Fruit fly (Drosophila melanogaster) whole organism, prepupa: ENCODE results near the gene mei-218.

Source experiments
- CG10631 ChIP-seq: fragments of 200-800 bp; sonication (Bioruptor generic); optimal IDR thresholded peaks from 2 replicates; lab custom pipeline; 2016; ENCODE audit warnings: missing biosample characterization, missing genetic modification characterization
- CG11294 ChIP-seq: fragments of 200-800 bp; sonication (Bioruptor generic); IDR thresholded peaks from 2 replicates; pipeline ENCODE4 v1.3.6; 2022; ENCODE audit warnings: missing biosample characterization, missing genetic modification characterization
- CG11762 ChIP-seq: fragments of 200-800 bp; sonication (Bioruptor generic); optimal IDR thresholded peaks from 3 replicates; lab custom pipeline; 2016; ENCODE audit warnings: missing biosample characterization, missing genetic modification characterization; ENCODE audit not compliant: insufficient read depth
- CG11902 ChIP-seq: fragments of 200-800 bp; sonication (Bioruptor generic); optimal IDR thresholded peaks from 3 replicates; lab custom pipeline; 2016; ENCODE audit warnings: missing biosample characterization, missing genetic modification characterization
- CG1621 ChIP-seq: fragments of 200-800 bp; sonication (Bioruptor generic); optimal IDR thresholded peaks from 3 replicates; lab custom pipeline; 2018; ENCODE audit warnings: missing biosample characterization, mild to moderate bottlenecking, missing genetic modification characterization
- CG16779 ChIP-seq: fragments of 200-800 bp; sonication (Bioruptor generic); optimal IDR thresholded peaks from 3 replicates; lab custom pipeline; 2017; ENCODE audit warnings: missing biosample characterization, mild to moderate bottlenecking, missing genetic modification characterization
- CG3032 ChIP-seq: fragments of 200-800 bp; optimal IDR thresholded peaks from 2 replicates; lab custom pipeline; 2019; ENCODE audit warnings: missing biosample characterization, mild to moderate bottlenecking, missing genetic modification characterization, moderate library complexity
- CG31627 ChIP-seq: fragments of 200-800 bp; sonication (Bioruptor generic); optimal IDR thresholded peaks from 3 replicates; lab custom pipeline; 2016; ENCODE audit warnings: missing biosample characterization, missing genetic modification characterization
- CG34406 ChIP-seq: fragments of 200-800 bp; sonication (Bioruptor generic); optimal IDR thresholded peaks from 3 replicates; lab custom pipeline; 2016; ENCODE audit warnings: missing biosample characterization, missing genetic modification characterization
- CG3919 ChIP-seq: fragments of 200-800 bp; sonication (Bioruptor generic); optimal IDR thresholded peaks from 3 replicates; lab custom pipeline; 2016; ENCODE audit warnings: missing biosample characterization, missing genetic modification characterization
- CG6163 ChIP-seq: fragments of 200-800 bp; sonication (Bioruptor generic); IDR thresholded peaks from 3 replicates; pipeline ENCODE4 v1.3.6; 2022; ENCODE audit warnings: missing biosample characterization, missing genetic modification characterization
- CG6276 ChIP-seq: fragments of 200-800 bp; sonication (Bioruptor generic); optimal IDR thresholded peaks from 2 replicates; lab custom pipeline; 2017; ENCODE audit warnings: missing biosample characterization, mild to moderate bottlenecking, missing genetic modification characterization
- CG6792 ChIP-seq: fragments of 200-800 bp; sonication (Bioruptor generic); optimal IDR thresholded peaks from 3 replicates; lab custom pipeline; 2016; ENCODE audit warnings: missing biosample characterization, missing genetic modification characterization
- CG6808 ChIP-seq: fragments of 200-800 bp; sonication (Bioruptor generic); optimal IDR thresholded peaks from 3 replicates; lab custom pipeline; 2017; ENCODE audit warnings: missing biosample characterization, missing genetic modification characterization, mild to moderate bottlenecking, moderate library complexity, missing genetic modification reagents
- CG8119 ChIP-seq: fragments of 200-800 bp; sonication (Bioruptor generic); IDR thresholded peaks from 3 replicates; pipeline ENCODE4 v1.3.6; 2022; ENCODE audit warnings: missing biosample characterization, missing genetic modification characterization
- CG8319 ChIP-seq: fragments of 200-800 bp; sonication (Bioruptor generic); optimal IDR thresholded peaks from 3 replicates; lab custom pipeline; 2016; ENCODE audit warnings: missing biosample characterization, missing genetic modification characterization
- CG8632 ChIP-seq: fragments of 200-800 bp; sonication (Bioruptor generic); optimal IDR thresholded peaks from 3 replicates; lab custom pipeline; 2016; ENCODE audit warnings: missing biosample characterization, missing genetic modification characterization
- CG9139 ChIP-seq: fragments of 200-800 bp; sonication (Bioruptor generic); optimal IDR thresholded peaks from 3 replicates; lab custom pipeline; 2017; ENCODE audit warnings: missing biosample characterization, mild to moderate bottlenecking, missing genetic modification characterization
- Eip75B ChIP-seq: fragments of 200-800 bp; sonication (Bioruptor generic); optimal IDR thresholded peaks from 3 replicates; lab custom pipeline; 2016; ENCODE audit warnings: missing biosample characterization, missing genetic modification characterization
- Eip78C ChIP-seq: fragments of 200-800 bp; sonication (Bioruptor generic); peaks from one replicate; lab custom pipeline; 2016; ENCODE audit warnings: missing biosample characterization, missing genetic modification characterization
- Ets21C ChIP-seq: fragments of 200-800 bp; sonication (Bioruptor generic); optimal IDR thresholded peaks from 3 replicates; lab custom pipeline; 2016; ENCODE audit warnings: missing biosample characterization, missing genetic modification characterization
- Ets96B ChIP-seq: fragments of 200-800 bp; optimal IDR thresholded peaks from 2 replicates; lab custom pipeline; 2019; ENCODE audit warnings: missing biosample characterization, mild to moderate bottlenecking, missing genetic modification characterization, moderate library complexity
- Gug ChIP-seq: fragments of 200-800 bp; sonication (Bioruptor generic); IDR thresholded peaks from 2 replicates; pipeline ENCODE4 v1.3.6; 2022; ENCODE audit warnings: missing biosample characterization, missing genetic modification characterization
- Hr38 ChIP-seq: sonication (Bioruptor generic); optimal IDR thresholded peaks from 2 replicates; lab custom pipeline; 2016; ENCODE audit warnings: missing biosample characterization, missing genetic modification characterization
- Hr39 ChIP-seq: fragments of 200-800 bp; sonication (Bioruptor generic); optimal IDR thresholded peaks from 2 replicates; lab custom pipeline; 2016; ENCODE audit warnings: missing biosample characterization, missing genetic modification characterization
- Hr4 ChIP-seq: fragments of 200-800 bp; sonication (Bioruptor generic); optimal IDR thresholded peaks from 3 replicates; lab custom pipeline; 2016; ENCODE audit warnings: missing biosample characterization, missing genetic modification characterization
- Lpt ChIP-seq: fragments of 200-800 bp; sonication (Bioruptor generic); optimal IDR thresholded peaks from 3 replicates; lab custom pipeline; 2016; ENCODE audit warnings: missing biosample characterization, missing genetic modification characterization
- Met ChIP-seq: fragments of 200-800 bp; sonication (Bioruptor generic); optimal IDR thresholded peaks from 3 replicates; lab custom pipeline; 2016; ENCODE audit warnings: missing biosample characterization, missing genetic modification characterization
- Smox ChIP-seq: fragments of 200-800 bp; sonication (Bioruptor generic); optimal IDR thresholded peaks from 3 replicates; lab custom pipeline; 2016; ENCODE audit warnings: missing biosample characterization, missing genetic modification characterization
- Sox102F ChIP-seq: fragments of 200-800 bp; sonication (Bioruptor generic); optimal IDR thresholded peaks from 2 replicates; lab custom pipeline; 2016; ENCODE audit warnings: missing biosample characterization, mild to moderate bottlenecking, missing genetic modification characterization
- Sox15 ChIP-seq: fragments of 200-800 bp; sonication (Bioruptor generic); optimal IDR thresholded peaks from 3 replicates; lab custom pipeline; 2016; ENCODE audit warnings: missing biosample characterization, missing genetic modification characterization
- achi ChIP-seq: fragments of 200-800 bp; sonication (Bioruptor generic); optimal IDR thresholded peaks from 3 replicates; lab custom pipeline; 2016; ENCODE audit warnings: missing biosample characterization, missing genetic modification characterization
- acj6 ChIP-seq: fragments of 200-800 bp; sonication (Bioruptor generic); optimal IDR thresholded peaks from 3 replicates; lab custom pipeline; 2016; ENCODE audit warnings: missing biosample characterization, missing genetic modification characterization
- cyc ChIP-seq: fragments of 200-800 bp; sonication (Bioruptor generic); optimal IDR thresholded peaks from 3 replicates; lab custom pipeline; 2016; ENCODE audit warnings: missing biosample characterization, missing genetic modification characterization
- dsx ChIP-seq: fragments of 200-800 bp; optimal IDR thresholded peaks from 3 replicates; lab custom pipeline; 2019; ENCODE audit warnings: missing biosample characterization, mild to moderate bottlenecking, missing genetic modification characterization, moderate library complexity; ENCODE audit not compliant: poor library complexity, severe bottlenecking
- esn ChIP-seq: fragments of 200-800 bp; sonication (Bioruptor generic); optimal IDR thresholded peaks from 2 replicates; lab custom pipeline; 2016; ENCODE audit warnings: missing biosample characterization, mild to moderate bottlenecking, missing genetic modification characterization, moderate library complexity
- fd59A ChIP-seq: fragments of 200-800 bp; sonication (Bioruptor generic); optimal IDR thresholded peaks from 2 replicates; lab custom pipeline; 2017; ENCODE audit warnings: missing biosample characterization, mild to moderate bottlenecking, missing genetic modification characterization, missing genetic modification reagents
- fd85E ChIP-seq: fragments of 200-800 bp; sonication (Bioruptor generic); optimal IDR thresholded peaks from 3 replicates; lab custom pipeline; 2016; ENCODE audit warnings: missing biosample characterization, missing genetic modification characterization
- net ChIP-seq: fragments of 200-800 bp; sonication (Bioruptor generic); optimal IDR thresholded peaks from 3 replicates; lab custom pipeline; 2016; ENCODE audit warnings: missing biosample characterization, missing genetic modification characterization
- salr ChIP-seq, 2 experiments: fragments of 200-800 bp; sonication (Bioruptor generic); optimal IDR thresholded peaks; 3 replicates each; lab custom pipeline; 2016 to 2018; ENCODE audit warnings: missing biosample characterization in 2 of 2, missing genetic modification characterization in 2 of 2, mild to moderate bottlenecking in 1 of 2
- ss ChIP-seq, 2 experiments: fragments of 200-800 bp; sonication (Bioruptor generic); optimal IDR thresholded peaks; 2 replicates in 1 of 2; 3 replicates in 1 of 2; lab custom pipeline; 2017 to 2018; ENCODE audit warnings: mild to moderate bottlenecking in 2 of 2, missing biosample characterization in 2 of 2, missing genetic modification characterization in 2 of 2, moderate library complexity in 1 of 2
- svp ChIP-seq: fragments of 200-800 bp; sonication (Bioruptor generic); peaks from one replicate; lab custom pipeline; 2016; ENCODE audit warnings: missing biosample characterization, missing genetic modification characterization
- topi ChIP-seq: fragments of 200-800 bp; sonication (Bioruptor generic); optimal IDR thresholded peaks from 3 replicates; lab custom pipeline; 2016; ENCODE audit warnings: missing biosample characterization, missing genetic modification characterization
- vri ChIP-seq: fragments of 200-800 bp; sonication (Bioruptor generic); optimal IDR thresholded peaks from 3 replicates; lab custom pipeline; 2016; ENCODE audit warnings: missing biosample characterization, mild to moderate bottlenecking, missing genetic modification characterization

mei-218 gene

DNA sequence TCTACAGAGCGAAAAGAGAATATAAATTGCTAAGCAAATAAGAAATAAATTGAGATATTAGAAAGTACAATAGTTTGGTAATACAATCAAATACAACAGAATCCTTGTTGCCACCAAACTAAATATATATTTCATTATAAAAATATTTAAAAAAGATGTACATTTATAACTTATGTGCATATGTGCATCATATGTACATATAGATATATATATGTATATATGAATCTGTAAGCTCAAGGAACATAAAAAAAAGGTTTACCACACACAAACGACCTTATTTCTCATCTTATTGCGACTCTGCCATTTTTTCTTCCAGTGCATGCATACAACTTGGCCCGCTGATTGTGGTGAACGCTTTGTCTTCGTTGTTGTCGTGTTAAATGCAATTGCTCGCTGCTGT, 29.5 kb downstream of the mei-218 start (continued):
- peak; percentile 45 for TF ChIP-seq dsx (GFP tag; lab: Kevin White, UChicago)
- peak; percentile 79 for TF ChIP-seq achi (GFP tag; lab: Kevin White, UChicago)
- TF ChIP-seq CG6276 = peak; percentile 26
- peak; percentile 49 for TF ChIP-seq CG11762 (GFP tag; lab: Kevin White, UChicago)
- peak; percentile 71 for TF ChIP-seq CG10631 (GFP tag; lab: Kevin White, UChicago)
- TF ChIP-seq Ets96B (tag; lab: Kevin White, UChicago) = peak; percentile 41
- 0 out of 2 replicates have a peak, but pooled peaks have one; percentile 36 for TF ChIP-seq CG11294 (GFP tag; lab: Robert Waterston, UW)
- peak; percentile 23 for TF ChIP-seq CG16779 (tag; lab: Kevin White, UChicago)
- peak; percentile 33 for TF ChIP-seq CG8319 (GFP tag; lab: Kevin White, UChicago)
- TF ChIP-seq topi = peak; percentile 44
- peak; percentile 87 for TF ChIP-seq Eip78C (GFP tag; lab: Kevin White, UChicago)
- peak; percentile 63 for TF ChIP-seq net (GFP tag; lab: Kevin White, UChicago)
- TF ChIP-seq CG8119 (GFP tag; lab: Robert Waterston, UW) = peak; percentile 87
- TF ChIP-seq CG31627 (GFP tag; lab: Kevin White, UChicago) = peak; percentile 15
- peak; percentile 71 for TF ChIP-seq esn (GFP tag; lab: Kevin White, UChicago)
- peak; percentile 52 for TF ChIP-seq CG6163 (GFP tag; lab: Robert Waterston, UW)
- TF ChIP-seq CG6792 (GFP tag; lab: Kevin White, UChicago) = peak; percentile 79
- peak; percentile 42 for TF ChIP-seq CG3032 (tag; lab: Kevin White, UChicago)
- no peak for TF ChIP-seq Hr38 (GFP tag; lab: Kevin White, UChicago)
- TF ChIP-seq CG8632 (GFP tag; lab: Kevin White, UChicago) = peak; percentile 81
- peak; percentile 37 for TF ChIP-seq Smox (GFP tag; lab: Kevin White, UChicago)
- TF ChIP-seq svp (GFP tag; lab: Kevin White, UChicago) = peak; percentile 69
- TF ChIP-seq Sox15 (GFP tag; lab: Kevin White, UChicago) = peak; percentile 49

dm6 chrX:17111958-17112953, 30.5 kb downstream of the mei-218 start:
- peak; percentile 35; the same call in 1 of the 3 replicates for TF ChIP-seq CG8119 (GFP tag; lab: Robert Waterston, UW)
- TF ChIP-seq svp (GFP tag; lab: Kevin White, UChicago) = peak; percentile 17
- TF ChIP-seq CG6276 = peak; percentile 33
- TF ChIP-seq achi (GFP tag; lab: Kevin White, UChicago) = peak; percentile 36
- no peak for TF ChIP-seq vri (GFP tag; lab: Kevin White, UChicago)
- peak; percentile 64 for TF ChIP-seq Eip78C (GFP tag; lab: Kevin White, UChicago)
- TF ChIP-seq dsx (GFP tag; lab: Kevin White, UChicago) = no peak
- TF ChIP-seq Sox102F (GFP tag; lab: Kevin White, UChicago) = no peak
- TF ChIP-seq cyc (GFP tag; lab: Kevin White, UChicago) = peak; percentile 30
- no peak for TF ChIP-seq Hr38 (GFP tag; lab: Kevin White, UChicago)
- TF ChIP-seq CG8632 (GFP tag; lab: Kevin White, UChicago) = no peak
- TF ChIP-seq CG16779 (tag; lab: Kevin White, UChicago) = no peak
- peak; percentile 52 for TF ChIP-seq acj6 (GFP tag; lab: Kevin White, UChicago)
- TF ChIP-seq Eip75B (GFP tag; lab: Kevin White, UChicago) = peak; percentile 47
- peak; percentile 39 for TF ChIP-seq CG3919 (GFP tag; lab: Kevin White, UChicago)
- peak; percentile 8 for TF ChIP-seq CG6792 (GFP tag; lab: Kevin White, UChicago)
- peak; percentile 47 for TF ChIP-seq Hr4 (GFP tag; lab: Kevin White, UChicago)
- peak; percentile 48 for TF ChIP-seq CG10631 (GFP tag; lab: Kevin White, UChicago)
- no peak for TF ChIP-seq fd85E (GFP tag; lab: Kevin White, UChicago)
- peak; percentile 37 for TF ChIP-seq Smox (GFP tag; lab: Kevin White, UChicago)
- TF ChIP-seq CG9139 (GFP tag; lab: Kevin White, UChicago) = no peak
- TF ChIP-seq CG11762 (GFP tag; lab: Kevin White, UChicago) = no peak
- peak; percentile 48 for TF ChIP-seq CG6808 (GFP tag; lab: Kevin White, UChicago)
- no peak for TF ChIP-seq Gug
- TF ChIP-seq Lpt (GFP tag; lab: Kevin White, UChicago) = peak; percentile 42
- no peak for TF ChIP-seq CG34406
- peak; percentile 19 for TF ChIP-seq CG11902
- TF ChIP-seq CG6163 (GFP tag; lab: Robert Waterston, UW) = peak; percentile 37; the same call in 1 of the 3 replicates
- peak in 1 of 2 experiments; percentile 15 for TF ChIP-seq ss (GFP tag; optimal IDR thresholded peaks at IDR 0.05; lab: Kevin White, UChicago)
- TF ChIP-seq CG1621 = no peak
- no peak for TF ChIP-seq Ets21C
- TF ChIP-seq Met = peak; percentile 6
- peak; percentile 50 for TF ChIP-seq fd59A
- peak; percentile 31 for TF ChIP-seq Hr39 (GFP tag; lab: Kevin White, UChicago)
- TF ChIP-seq salr (GFP tag; optimal IDR thresholded peaks at IDR 0.05; lab: Kevin White, UChicago) = peak in 1 of 2 experiments; percentile 70
